Fruit fly (Drosophila melanogaster) whole organism, embryonic: ENCODE results near the gene Rab23.

ENCODE experiments used
- Atf-2 ChIP-seq: fragments of 200-800 bp; sonication (Bioruptor generic); optimal IDR thresholded peaks from 2 replicates; lab custom pipeline; 2016; ENCODE audit warnings: missing biosample characterization, missing genetic modification characterization
- CG10462 ChIP-seq: fragments of 200-800 bp; sonication (Bioruptor generic); optimal IDR thresholded peaks from 2 replicates; lab custom pipeline; 2016; ENCODE audit warnings: missing biosample characterization, missing genetic modification characterization
- CG10565 ChIP-seq: fragments of 200-800 bp; sonication (Bioruptor generic); optimal IDR thresholded peaks from 3 replicates; lab custom pipeline; 2016; ENCODE audit warnings: missing biosample characterization, mild to moderate bottlenecking, missing genetic modification characterization
- CG13123 ChIP-seq: fragments of 200-800 bp; sonication (Bioruptor generic); optimal IDR thresholded peaks from 2 replicates; lab custom pipeline; 2016; ENCODE audit warnings: missing biosample characterization, missing genetic modification characterization
- CG13424 ChIP-seq: fragments of 200-800 bp; sonication (Bioruptor generic); optimal IDR thresholded peaks from 2 replicates; lab custom pipeline; 2019; ENCODE audit warnings: missing biosample characterization, mild to moderate bottlenecking, missing genetic modification characterization, moderate library complexity
- CG13775 ChIP-seq: fragments of 200-800 bp; sonication (Bioruptor generic); optimal IDR thresholded peaks from 3 replicates; lab custom pipeline; 2017; ENCODE audit warnings: missing biosample characterization, mild to moderate bottlenecking, missing genetic modification characterization
- CG1602 ChIP-seq: fragments of 200-800 bp; sonication (Bioruptor generic); optimal IDR thresholded peaks from 3 replicates; lab custom pipeline; 2016; ENCODE audit warnings: missing biosample characterization, missing genetic modification characterization
- CG17186 ChIP-seq: fragments of 200-800 bp; sonication (Bioruptor generic); optimal IDR thresholded peaks from 3 replicates; lab custom pipeline; 2017; ENCODE audit warnings: missing biosample characterization, missing genetic modification reagents, missing genetic modification characterization
- CG1792 ChIP-seq: fragments of 200-800 bp; sonication (Bioruptor generic); optimal IDR thresholded peaks from 2 replicates; lab custom pipeline; 2016; ENCODE audit warnings: missing biosample characterization, missing genetic modification characterization
- CG1832 ChIP-seq: fragments of 200-800 bp; sonication (Bioruptor generic); optimal IDR thresholded peaks from 2 replicates; lab custom pipeline; 2017; ENCODE audit warnings: missing biosample characterization, mild to moderate bottlenecking, missing genetic modification characterization, inconsistent platforms
- CG30431 ChIP-seq: fragments of 200-800 bp; sonication (Bioruptor generic); optimal IDR thresholded peaks from 2 replicates; lab custom pipeline; 2017; ENCODE audit warnings: missing biosample characterization, missing genetic modification characterization
- CG3163 ChIP-seq: fragments of 200-800 bp; sonication (Bioruptor generic); optimal IDR thresholded peaks from 3 replicates; lab custom pipeline; 2016; ENCODE audit warnings: missing biosample characterization, missing genetic modification characterization
- CG43689 ChIP-seq: fragments of 200-800 bp; sonication (Bioruptor generic); IDR thresholded peaks from 2 replicates; pipeline ENCODE4 v1.3.6; 2022; ENCODE audit warnings: missing biosample characterization, missing genetic modification characterization
- CG5953 ChIP-seq: fragments of 200-800 bp; sonication (Bioruptor generic); IDR thresholded peaks from 2 replicates; pipeline ENCODE4 v1.3.6; 2022; ENCODE audit warnings: missing biosample characterization, missing genetic modification characterization
- CG6683 ChIP-seq: fragments of 200-800 bp; sonication (Bioruptor generic); optimal IDR thresholded peaks from 2 replicates; lab custom pipeline; 2017; ENCODE audit warnings: missing biosample characterization, mild to moderate bottlenecking, missing genetic modification characterization, missing genetic modification reagents
- CG6689 ChIP-seq: fragments of 200-800 bp; sonication (Bioruptor generic); IDR thresholded peaks from 2 replicates; pipeline ENCODE4 v1.3.6; 2022; ENCODE audit warnings: missing biosample characterization, missing genetic modification characterization
- CG7556 ChIP-seq: fragments of 200-800 bp; sonication (Bioruptor generic); optimal IDR thresholded peaks from 2 replicates; lab custom pipeline; 2017; ENCODE audit warnings: missing biosample characterization, mild to moderate bottlenecking, missing genetic modification characterization
- CG7928 ChIP-seq: fragments of 200-800 bp; sonication (Bioruptor generic); optimal IDR thresholded peaks from 2 replicates; lab custom pipeline; 2017; ENCODE audit warnings: missing biosample characterization, mild to moderate bottlenecking, missing genetic modification characterization
- CG9609 ChIP-seq: fragments of 200-800 bp; sonication (Bioruptor generic); optimal IDR thresholded peaks from 3 replicates; lab custom pipeline; 2016; ENCODE audit warnings: missing biosample characterization, missing genetic modification characterization
- Dp ChIP-seq: fragments of 200-800 bp; sonication (Bioruptor generic); optimal IDR thresholded peaks from 2 replicates; lab custom pipeline; 2018; ENCODE audit warnings: missing biosample characterization, mild to moderate bottlenecking, missing genetic modification characterization, moderate library complexity
- Dref ChIP-seq: fragments of 200-800 bp; sonication (Bioruptor generic); IDR thresholded peaks from 2 replicates; pipeline ENCODE4 v1.3.6; 2022; ENCODE audit warnings: missing biosample characterization, missing genetic modification characterization
- Fer1 ChIP-seq: fragments of 200-800 bp; sonication (Bioruptor generic); optimal IDR thresholded peaks from 2 replicates; lab custom pipeline; 2017; ENCODE audit warnings: missing biosample characterization, mild to moderate bottlenecking, missing genetic modification characterization
- Fer2 ChIP-seq: fragments of 200-800 bp; sonication (Bioruptor generic); optimal IDR thresholded peaks from 2 replicates; lab custom pipeline; 2018; ENCODE audit warnings: missing biosample characterization, mild to moderate bottlenecking, missing genetic modification characterization, moderate library complexity
- Hmr ChIP-seq: fragments of 200-800 bp; sonication (Bioruptor generic); optimal IDR thresholded peaks from 3 replicates; lab custom pipeline; 2017; ENCODE audit warnings: mild to moderate bottlenecking, missing biosample characterization, missing genetic modification reagents, missing genetic modification characterization
- MTF-1 ChIP-seq: fragments of 200-800 bp; sonication (Bioruptor generic); optimal IDR thresholded peaks from 2 replicates; lab custom pipeline; 2018; ENCODE audit warnings: missing biosample characterization, mild to moderate bottlenecking, missing genetic modification characterization, borderline replicate concordance
- Oli ChIP-seq: fragments of 200-800 bp; sonication (Bioruptor generic); optimal IDR thresholded peaks from 2 replicates; lab custom pipeline; 2018; ENCODE audit warnings: missing biosample characterization, mild to moderate bottlenecking, missing genetic modification characterization, moderate library complexity
- Sox102F ChIP-seq: fragments of 200-800 bp; sonication (Bioruptor generic); optimal IDR thresholded peaks from 2 replicates; lab custom pipeline; 2018; ENCODE audit warnings: missing biosample characterization, mild to moderate bottlenecking, missing genetic modification characterization, moderate library complexity
- Tbp ChIP-seq: fragments of >200 bp; optimal IDR thresholded peaks from 2 replicates; lab custom pipeline; 2018; ENCODE audit warnings: missing biosample characterization, missing genetic modification characterization
- al ChIP-seq: fragments of 200-800 bp; sonication (Bioruptor generic); IDR thresholded peaks from 2 replicates; pipeline ENCODE4 v1.3.6; 2022; ENCODE audit warnings: missing biosample characterization, missing genetic modification characterization
- bsh ChIP-seq, 2 experiments: fragments of 200-800 bp; sonication (Bioruptor generic); optimal IDR thresholded peaks; 2 replicates each; lab custom pipeline; 2017 to 2018; ENCODE audit warnings: mild to moderate bottlenecking in 2 of 2, missing biosample characterization in 2 of 2, missing genetic modification characterization in 2 of 2, moderate library complexity in 1 of 2
- chif ChIP-seq, 2 experiments: fragments of 200-800 bp; sonication (Bioruptor generic); optimal IDR thresholded peaks; 3 replicates each; lab custom pipeline; 2016; ENCODE audit warnings: missing biosample characterization in 2 of 2, missing genetic modification characterization in 2 of 2
- chn ChIP-seq: fragments of 200-800 bp; sonication (Bioruptor generic); optimal IDR thresholded peaks from 2 replicates; lab custom pipeline; 2016; ENCODE audit warnings: missing biosample characterization, missing genetic modification characterization
- ci ChIP-seq: fragments of 200-800 bp; sonication (Bioruptor generic); IDR thresholded peaks from 3 replicates; pipeline ENCODE4 v1.3.6; 2022; ENCODE audit warnings: missing biosample characterization, missing genetic modification characterization
- corto ChIP-seq: fragments of 200-800 bp; sonication (Bioruptor generic); optimal IDR thresholded peaks from 2 replicates; lab custom pipeline; 2016; ENCODE audit warnings: missing biosample characterization, mild to moderate bottlenecking, missing genetic modification characterization, moderate library complexity
- crp ChIP-seq, 2 experiments: fragments of 200-800 bp; sonication (Bioruptor generic); optimal IDR thresholded peaks; 2 replicates in 1 of 2; 3 replicates in 1 of 2; lab custom pipeline; 2017; ENCODE audit warnings: missing biosample characterization in 2 of 2, missing genetic modification characterization in 2 of 2, mild to moderate bottlenecking in 1 of 2, moderate library complexity in 1 of 2
- en ChIP-seq: fragments of 200-800 bp; sonication (Bioruptor generic); optimal IDR thresholded peaks from 2 replicates; lab custom pipeline; 2016; ENCODE audit warnings: missing biosample characterization, missing genetic modification characterization
- gce ChIP-seq: fragments of 200-800 bp; sonication (Bioruptor generic); IDR thresholded peaks from 3 replicates; pipeline ENCODE4 v1.3.6; 2022; ENCODE audit warnings: missing biosample characterization, missing genetic modification characterization
- gcm ChIP-seq: fragments of 200-800 bp; sonication (Bioruptor generic); optimal IDR thresholded peaks from 2 replicates; lab custom pipeline; 2019; ENCODE audit warnings: missing biosample characterization, mild to moderate bottlenecking, missing genetic modification characterization, moderate library complexity
- kah ChIP-seq: fragments of 200-800 bp; sonication (Bioruptor generic); optimal IDR thresholded peaks from 2 replicates; lab custom pipeline; 2018; ENCODE audit warnings: missing biosample characterization, mild to moderate bottlenecking, missing genetic modification characterization
- kay ChIP-seq: fragments of 200-800 bp; sonication (Bioruptor generic); optimal IDR thresholded peaks from 2 replicates; lab custom pipeline; 2016; ENCODE audit warnings: missing biosample characterization, missing genetic modification characterization
- nau ChIP-seq: fragments of 200-800 bp; sonication (Bioruptor generic); optimal IDR thresholded peaks from 3 replicates; lab custom pipeline; 2017; ENCODE audit warnings: missing biosample characterization, mild to moderate bottlenecking, missing genetic modification characterization, missing genetic modification reagents
- prd ChIP-seq, 3 experiments: fragments of >200 bp in 2 of 3; fragments of 200-800 bp in 1 of 3; sonication (Bioruptor generic) in 1 of 3; optimal IDR thresholded peaks in 2 of 3; IDR thresholded peaks in 1 of 3; 2 replicates in 2 of 3; 3 replicates in 1 of 3; pipeline versions ENCODE4 v1.3.6 to Lab custom; 2017 to 2022; ENCODE audit warnings: missing biosample characterization in 1 of 3, missing genetic modification characterization in 1 of 3
- repo ChIP-seq: fragments of 200-800 bp; sonication (Bioruptor generic); optimal IDR thresholded peaks from 2 replicates; lab custom pipeline; 2016; ENCODE audit warnings: missing biosample characterization, missing genetic modification characterization
- rib ChIP-seq: fragments of 200-800 bp; sonication (Bioruptor generic); IDR thresholded peaks from 2 replicates; pipeline ENCODE4 v1.3.6; 2022; ENCODE audit warnings: missing biosample characterization, missing genetic modification characterization
- salm ChIP-seq: fragments of 200-800 bp; sonication (Bioruptor generic); optimal IDR thresholded peaks from 2 replicates; lab custom pipeline; 2018; ENCODE audit warnings: missing biosample characterization, mild to moderate bottlenecking, missing genetic modification characterization
- slou ChIP-seq: fragments of 200-800 bp; sonication (Bioruptor generic); optimal IDR thresholded peaks from 3 replicates; lab custom pipeline; 2016; ENCODE audit warnings: missing biosample characterization, missing genetic modification characterization
- slp2 ChIP-seq: fragments of 200-800 bp; sonication (Bioruptor generic); optimal IDR thresholded peaks from 2 replicates; lab custom pipeline; 2016; ENCODE audit warnings: missing biosample characterization, missing genetic modification characterization
- ssp ChIP-seq: fragments of 200-800 bp; sonication (Bioruptor generic); IDR thresholded peaks from 2 replicates; pipeline ENCODE4 v1.3.6; 2022; ENCODE audit warnings: missing biosample characterization, missing genetic modification characterization
- tin ChIP-seq: fragments of 200-800 bp; sonication (Bioruptor generic); optimal IDR thresholded peaks from 3 replicates; lab custom pipeline; 2016; ENCODE audit warnings: missing biosample characterization, missing genetic modification characterization

Gene Rab23

dm6 chr3R:5705469-5706067, 20.3 kb upstream of the Rab23 start (continued):
- TF ChIP-seq salm (tag; lab: Kevin White, UChicago) (peak; percentile 24), Dp (no peak), chif (GFP tag; optimal IDR thresholded peaks at IDR 0.05; lab: Kevin White, UChicago) (peak; percentile 43 to 56), chn (no peak), Fer1 (GFP tag; lab: Kevin White, UChicago) (no peak), al (GFP tag; lab: Robert Waterston, UW) (peak; percentile 54), CG6689 (GFP tag; lab: Robert Waterston, UW) (peak; percentile 63; the same call in 1 of the 2 replicates), corto (no peak), Hmr (GFP tag; lab: Kevin White, UChicago) (peak; percentile 60), ci (peak; percentile 58; the same call in 2 of the 3 replicates), CG10462 (GFP tag; lab: Kevin White, UChicago) (no peak), CG5953 (GFP tag; lab: Robert Waterston, UW) (no peak), slp2 (GFP tag; lab: Kevin White, UChicago) (peak; percentile 8), CG13123 (GFP tag; lab: Kevin White, UChicago) (no peak), CG1602 (GFP tag; lab: Kevin White, UChicago) (peak; percentile 38), Tbp (no peak), nau (GFP tag; lab: Kevin White, UChicago) (no peak), CG1832 (GFP tag; lab: Kevin White, UChicago) (no peak), tin (peak; percentile 47), slou (GFP tag; lab: Kevin White, UChicago) (peak; percentile 15), Atf-2 (peak; percentile 43), CG7556 (GFP tag; lab: Kevin White, UChicago) (peak; percentile 76), ssp (GFP tag; lab: Robert Waterston, UW) (peak; percentile 15; the same call in 1 of the 2 replicates), repo (GFP tag; lab: Kevin White, UChicago) (no peak), CG30431 (GFP tag; lab: Kevin White, UChicago) (no peak), gce (GFP tag; lab: Robert Waterston, UW) (no peak), CG7928 (GFP tag; lab: Kevin White, UChicago) (peak; percentile 1), kay (GFP tag; lab: Kevin White, UChicago) (no peak), gcm (GFP tag; lab: Kevin White, UChicago) (peak; percentile 54), CG3163 (GFP tag; lab: Kevin White, UChicago) (no peak), Dref (GFP tag; lab: Robert Waterston, UW) (no peak), CG9609 (peak; percentile 1), Oli (tag; lab: Kevin White, UChicago) (peak; percentile 76), kah (GFP tag; lab: Kevin White, UChicago) (peak; percentile 41), CG6683 (GFP tag; lab: Kevin White, UChicago) (no peak), CG1792 (GFP tag; lab: Kevin White, UChicago) (peak; percentile 3), CG17186 (GFP tag; lab: Kevin White, UChicago) (no peak), MTF-1 (GFP tag; lab: Kevin White, UChicago) (no peak), bsh (GFP tag; optimal IDR thresholded peaks at IDR 0.05; lab: Kevin White, UChicago) (peak in 1 of 2 experiments; percentile 76), CG13775 (GFP tag; lab: Kevin White, UChicago) (peak; percentile 58), prd (optimal IDR thresholded peaks at IDR 0.05; lab: Kevin White, UChicago) (no peak), prd (GFP tag; IDR thresholded peaks at IDR 0.05; lab: Robert Waterston, UW) (peak; percentile 69), rib (GFP tag; lab: Robert Waterston, UW) (no peak), CG13424 (tag; lab: Kevin White, UChicago) (peak; percentile 82), Fer2 (tag; lab: Kevin White, UChicago) (no peak), CG43689 (GFP tag; lab: Robert Waterston, UW) (no peak), crp (GFP tag; optimal IDR thresholded peaks at IDR 0.05; lab: Kevin White, UChicago) (no peak), CG10565 (GFP tag; lab: Kevin White, UChicago) (no peak), en (no peak), Sox102F (GFP tag; lab: Kevin White, UChicago) (peak; percentile 71)
